Worm (Caenorhabditis elegans) whole organism, mixed stage, embryonic: Measurements from ENCODE around the gene F15E6.10.

Experiments
- ceh-83 ChIP-seq: fragments of 200-800 bp; sonication (Bioruptor generic); optimal IDR thresholded peaks from 2 replicates; lab custom pipeline; 2018; ENCODE audit warnings: mild to moderate bottlenecking, missing genetic modification characterization, missing compliant biosample characterization
- lin-13 ChIP-seq: fragments of 150-350 bp; optimal IDR thresholded peaks from 2 replicates; lab custom pipeline; 2014; ENCODE audit warnings: missing biosample characterization, missing genetic modification characterization
- lsy-2 ChIP-seq: fragments of 150-350 bp; optimal IDR thresholded peaks from 2 replicates; lab custom pipeline; 2014; ENCODE audit warnings: missing biosample characterization, missing genetic modification characterization
- snpc-4 ChIP-seq: fragments of 150-350 bp; optimal IDR thresholded peaks from 2 replicates; lab custom pipeline; 2014; ENCODE audit warnings: missing biosample characterization, missing genetic modification characterization
- ztf-11 ChIP-seq: fragments of 150-350 bp; optimal IDR thresholded peaks from 2 replicates; lab custom pipeline; 2014; ENCODE audit warnings: missing biosample characterization, missing genetic modification characterization

DNA sequence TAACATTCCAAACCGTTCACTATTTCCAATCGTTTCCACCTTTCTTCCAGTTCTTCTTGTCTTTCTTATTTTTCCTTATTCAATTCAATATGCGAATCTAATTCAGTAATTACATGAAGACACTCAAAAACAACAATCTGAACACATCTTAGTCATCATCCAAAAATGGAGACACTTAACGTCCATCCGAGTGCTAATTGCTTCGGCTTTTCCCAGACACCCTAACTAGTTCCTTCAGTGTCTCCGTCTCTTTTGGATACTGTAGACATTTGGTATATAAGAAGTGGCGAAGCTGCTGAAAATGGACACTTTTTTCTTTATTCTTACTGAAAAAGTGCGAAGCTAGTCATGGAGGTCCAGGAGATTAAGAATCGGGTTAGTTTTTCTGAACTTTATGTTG is 29.7 kb upstream of the F15E6.10 start, which contains the start of gene col-33:
- TF ChIP-seq snpc-4 (no peak), lsy-2 (tag; lab: Kevin White, UChicago) (no peak), ztf-11 (tag; lab: Kevin White, UChicago) (no peak), lin-13 (no peak), ceh-83 (GFP tag; lab: Kevin White, UChicago) (no peak)
